Worm (Caenorhabditis elegans) whole organism, early embryonic: ENCODE results near the gene M163.10.

Experiments used
- B0310.2 ChIP-seq: sonication (generic microtip); optimal IDR thresholded peaks from 2 replicates; lab custom pipeline; 2016; ENCODE audit warnings: mild to moderate bottlenecking, missing genetic modification characterization, missing compliant biosample characterization
- ama-1 ChIP-seq: fragments of 150-350 bp; optimal IDR thresholded peaks from 2 replicates; lab custom pipeline; 2014
- flt-1 ChIP-seq: fragments of 200-800 bp; sonication (Bioruptor generic); IDR thresholded peaks from 2 replicates; pipeline ENCODE4 v1.3.6; 2022; ENCODE audit warnings: missing genetic modification characterization, missing compliant biosample characterization
- sea-1 ChIP-seq: fragments of 200-800 bp; sonication (Bioruptor generic); conservative IDR thresholded peaks from 2 replicates; pipeline ENCODE4 v1.3.6; 2022; ENCODE audit warnings: missing genetic modification characterization, missing compliant biosample characterization

- TF ChIP-seq flt-1: no peak
- no peak for TF ChIP-seq sea-1 (GFP tag; lab: Robert Waterston, UW)
- TF ChIP-seq ama-1: peak; percentile 36
- no peak for TF ChIP-seq B0310.2 (tag; lab: Kevin White, UChicago)
Measured at ce11 chrX:14491103-14491502, 20.3 kb downstream of the M163.10 start.
